Worm (Caenorhabditis elegans): Measurements from ENCODE around the gene T24A6.20.
"Not testable (repeated sequence)": the region's sequence is repeated elsewhere in the genome, so short reads cannot be mapped to it uniquely, and the experiment has no call there.

Gene T24A6.20

ce11 chrV:3557422-3557821 lies 4.5 kb downstream of the T24A6.20 start, which contains the start of gene grl-31:
grl-31 (minus strand) TSS chrV:3557778.
- TF ChIP-seq elt-1 (tag; optimal IDR thresholded peaks at IDR 0.05) (no peak), lin-13 (GFP tag; optimal IDR thresholded peaks at IDR 0.05) (no peak), fos-1 (tag; optimal IDR thresholded peaks at IDR 0.05) (no peak), dmd-4 (tag; optimal IDR thresholded peaks at IDR 0.05) (no peak), lsy-2 (tag; optimal IDR thresholded peaks at IDR 0.05) (no peak), skn-1 (tag; optimal IDR thresholded peaks at IDR 0.05) (no peak), egl-27 (tag; optimal IDR thresholded peaks at IDR 0.05) (no peak)

- not testable (repeated sequence) for TF ChIP-seq alr-1 (tag; optimal IDR thresholded peaks at IDR 0.05); crh-2 (tag; optimal IDR thresholded peaks at IDR 0.05); ztf-1 (GFP tag; conservative IDR thresholded peaks at IDR 0.05)
These were observed 5.8 kb downstream of the T24A6.20 start, which contains the start of gene T24A6.1 for ce11 chrV:3558744-3559143. T24A6.1 (plus strand) TSS chrV:3559044.

- not testable (repeated sequence) for TF ChIP-seq nhr-12 (tag; optimal IDR thresholded peaks at IDR 0.05); mab-5 (tag; optimal IDR thresholded peaks at IDR 0.05); blmp-1 (tag; optimal IDR thresholded peaks at IDR 0.05; ENCODE audit: insufficient read depth)
These were observed 9.9 kb downstream of the T24A6.20 start, which contains the start of gene T24A6.16 for ce11 chrV:3562824-3563223. T24A6.16 (minus strand) TSS chrV:3562924.

- not testable (repeated sequence) for TF ChIP-seq mdl-1 (tag; optimal IDR thresholded peaks at IDR 0.05); C34F6.9 (tag; optimal IDR thresholded peaks at IDR 0.05); ztf-1 (GFP tag; conservative IDR thresholded peaks at IDR 0.05)
These were observed 11.4 kb downstream of the T24A6.20 start, which contains the start of gene T24A6.17 for ce11 chrV:3564335-3564734. T24A6.17 (minus strand) TSS chrV:3564435.

ce11 chrV:3570695-3571094 lies 17.8 kb downstream of the T24A6.20 start, which contains the start of gene F40C5.2:
F40C5.2 (plus strand) TSS chrV:3570995.
- TF ChIP-seq ceh-82, nhr-129, nhr-21 (tag; optimal IDR thresholded peaks at IDR 0.05): not testable (repeated sequence)

- not testable (repeated sequence) for TF ChIP-seq ceh-16, dmd-4, elt-1 (tag; optimal IDR thresholded peaks at IDR 0.05)
These were observed 19.5 kb downstream of the T24A6.20 start, which contains the start of gene F40C5.1 for ce11 chrV:3572408-3572807. F40C5.1 (plus strand) TSS chrV:3572708.

ce11 chrV:3575759-3576158 lies 22.8 kb downstream of the T24A6.20 start, which contains the start of gene grl-27:
grl-27 (minus strand) TSS chrV:3575859.
- no peak for TF ChIP-seq aly-2 (tag; optimal IDR thresholded peaks at IDR 0.05)
- TF ChIP-seq gmeb-1 (tag; optimal IDR thresholded peaks at IDR 0.05) = no peak
- no peak for TF ChIP-seq sma-3 (GFP tag; optimal IDR thresholded peaks at IDR 0.05)
- TF ChIP-seq lin-11 (tag; optimal IDR thresholded peaks at IDR 0.05) = no peak
- TF ChIP-seq ztf-11 (tag; optimal IDR thresholded peaks at IDR 0.05) = no peak
- no peak for TF ChIP-seq nhr-21 (tag; optimal IDR thresholded peaks at IDR 0.05)
- TF ChIP-seq Y55F3AM.14 (GFP tag; optimal IDR thresholded peaks at IDR 0.05) = no peak
- no peak for TF ChIP-seq C34F6.9 (tag; optimal IDR thresholded peaks at IDR 0.05)
- no peak for TF ChIP-seq crh-2 (tag; optimal IDR thresholded peaks at IDR 0.05)
- TF ChIP-seq zag-1 (tag; optimal IDR thresholded peaks at IDR 0.05) = no peak
- TF ChIP-seq lin-13 (GFP tag; optimal IDR thresholded peaks at IDR 0.05) = no peak
- no peak for TF ChIP-seq nhr-6 (tag; optimal IDR thresholded peaks at IDR 0.05)
- TF ChIP-seq mab-5 (tag; optimal IDR thresholded peaks at IDR 0.05) = no peak
- TF ChIP-seq nhr-25 (tag; optimal IDR thresholded peaks at IDR 0.05) = no peak

ce11 chrV:3578813-3579212 lies 25.9 kb downstream of the T24A6.20 start, which contains the start of gene pygl-1:
pygl-1 (plus strand) TSS chrV:3579023.
- TF ChIP-seq unc-55 (GFP tag; optimal IDR thresholded peaks at IDR 0.05) (no peak), lsy-2 (tag; optimal IDR thresholded peaks at IDR 0.05) (peak in 1 of 2 experiments; percentile 81), mdl-1 (tag; optimal IDR thresholded peaks at IDR 0.05) (no peak)
